Fruit fly (Drosophila melanogaster): ENCODE data around the gene Prosbeta7.
A peak's percentile ranks its signal among the peaks of the same experiment; 100 is the strongest.

dm6 chr3R:5331764-5332405 is 26.3 kb downstream of the Prosbeta7 start:
- TF ChIP-seq CG15514 (GFP tag; optimal IDR thresholded peaks at IDR 0.05) (no peak), Doc2 (GFP tag; IDR thresholded peaks at IDR 0.05) (no peak), CG17802 (tag; optimal IDR thresholded peaks at IDR 0.05) (no peak), fd3F (GFP tag; optimal IDR thresholded peaks at IDR 0.05) (no peak), psq (GFP tag; optimal IDR thresholded peaks at IDR 0.05) (no peak), unpg (GFP tag; optimal IDR thresholded peaks at IDR 0.05) (no peak), CG34422 (GFP tag; IDR thresholded peaks at IDR 0.05) (no peak), NC2α (GFP tag; optimal IDR thresholded peaks at IDR 0.05) (no peak), Ets65A (GFP tag) (peak; percentile 17), chm (GFP tag; IDR thresholded peaks at IDR 0.05) (no peak)
